Fruit fly (Drosophila melanogaster) Kc167 (cell line): ENCODE measurements around the gene CG12104.

Experiments
- Myc ChIP-seq: fragments of >200 bp; optimal IDR thresholded peaks from 2 replicates; lab custom pipeline; 2017; ENCODE audit warnings: missing external identifiers
- h ChIP-seq: fragments of >200 bp; optimal IDR thresholded peaks from 3 replicates; lab custom pipeline; 2018; ENCODE audit warnings: missing external identifiers
- insv ChIP-seq: fragments of >200 bp; optimal IDR thresholded peaks from 3 replicates; lab custom pipeline; 2018; ENCODE audit warnings: missing external identifiers
- psq ChIP-seq: fragments of >200 bp; optimal IDR thresholded peaks from 2 replicates; lab custom pipeline; 2017; ENCODE audit warnings: missing external identifiers
- ttk ChIP-seq: sonication (Bioruptor generic); optimal IDR thresholded peaks from 2 replicates; lab custom pipeline; 2017; ENCODE audit warnings: missing external identifiers

- no peak for TF ChIP-seq ttk (lab: Kevin White, UChicago)
- no peak for TF ChIP-seq psq (lab: Kevin White, UChicago)
- no peak for TF ChIP-seq Myc (lab: Kevin White, UChicago)
- no peak for TF ChIP-seq h
- no peak for TF ChIP-seq insv (lab: Kevin White, UChicago)
Measured at dm6 chr3L:1636886-1637285, 34.4 kb upstream of the CG12104 start.
